Fruit fly (Drosophila melanogaster) whole organism, prepupa: Measurements from ENCODE around the gene CG5853.

ENCODE experiments used
- CG10669 ChIP-seq: fragments of 200-800 bp; sonication (Bioruptor generic); optimal IDR thresholded peaks from 3 replicates; lab custom pipeline; 2018; ENCODE audit warnings: missing biosample characterization, mild to moderate bottlenecking, missing genetic modification characterization, moderate library complexity
- CG6792 ChIP-seq: fragments of 200-800 bp; sonication (Bioruptor generic); optimal IDR thresholded peaks from 3 replicates; lab custom pipeline; 2016; ENCODE audit warnings: missing biosample characterization, missing genetic modification characterization
- dsx ChIP-seq: fragments of 200-800 bp; optimal IDR thresholded peaks from 3 replicates; lab custom pipeline; 2019; ENCODE audit warnings: missing biosample characterization, mild to moderate bottlenecking, missing genetic modification characterization, moderate library complexity; ENCODE audit not compliant: poor library complexity, severe bottlenecking
- ss ChIP-seq, 2 experiments: fragments of 200-800 bp; sonication (Bioruptor generic); optimal IDR thresholded peaks; 2 replicates in 1 of 2; 3 replicates in 1 of 2; lab custom pipeline; 2017 to 2018; ENCODE audit warnings: mild to moderate bottlenecking in 2 of 2, missing biosample characterization in 2 of 2, missing genetic modification characterization in 2 of 2, moderate library complexity in 1 of 2

DNA sequence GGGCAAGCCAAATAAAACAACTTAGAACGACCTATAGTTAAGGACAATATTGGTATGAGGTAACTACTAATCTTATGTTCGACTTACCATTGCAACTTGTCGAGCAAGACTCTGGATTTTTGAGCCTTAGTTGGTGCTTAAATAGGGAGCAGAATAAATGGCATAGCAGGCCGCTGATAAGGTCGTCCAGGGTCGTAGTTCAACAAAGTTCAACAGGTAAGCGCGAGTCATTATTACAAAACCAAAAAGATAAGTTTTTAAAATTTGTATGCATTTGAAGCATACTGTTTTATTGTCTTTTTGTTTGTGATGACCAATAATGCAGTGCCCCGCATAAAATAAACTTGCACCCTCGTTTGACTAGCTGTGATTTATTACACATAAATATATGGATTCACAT, 44.4 kb downstream of the CG5853 start, which contains the start of gene Muc30E:
- TF ChIP-seq ss (GFP tag; optimal IDR thresholded peaks at IDR 0.05; lab: Kevin White, UChicago): no peak
- no peak for TF ChIP-seq CG6792 (GFP tag; lab: Kevin White, UChicago)
- no peak for TF ChIP-seq dsx
- no peak for TF ChIP-seq CG10669 (GFP tag; lab: Kevin White, UChicago)
